Fruit fly (Drosophila melanogaster) whole organism: ENCODE measurements around the gene CG9452.

Experiments used
- CG8478 ChIP-seq: fragments of >200 bp; optimal IDR thresholded peaks from 2 replicates; lab custom pipeline; 2018; ENCODE audit warnings: inconsistent platforms
- Dll ChIP-seq: fragments of >200 bp; optimal IDR thresholded peaks from 2 replicates; lab custom pipeline; 2017
- EcR ChIP-seq, 2 experiments: fragments of >200 bp; optimal IDR thresholded peaks; 2 replicates each; lab custom pipeline; 2017; ENCODE audit warnings: missing biosample characterization in 2 of 2, missing genetic modification characterization in 2 of 2, missing genetic modification reagents in 2 of 2
- pan ChIP-seq: fragments of >200 bp; optimal IDR thresholded peaks from 2 replicates; lab custom pipeline; 2017
- psq ChIP-seq: fragments of >200 bp; optimal IDR thresholded peaks from 2 replicates; lab custom pipeline; 2017
- usp ChIP-seq: fragments of >200 bp; optimal IDR thresholded peaks from 2 replicates; lab custom pipeline; 2017; ENCODE audit warnings: missing biosample characterization, missing genetic modification characterization, mixed read lengths

The CG9452 gene

DNA sequence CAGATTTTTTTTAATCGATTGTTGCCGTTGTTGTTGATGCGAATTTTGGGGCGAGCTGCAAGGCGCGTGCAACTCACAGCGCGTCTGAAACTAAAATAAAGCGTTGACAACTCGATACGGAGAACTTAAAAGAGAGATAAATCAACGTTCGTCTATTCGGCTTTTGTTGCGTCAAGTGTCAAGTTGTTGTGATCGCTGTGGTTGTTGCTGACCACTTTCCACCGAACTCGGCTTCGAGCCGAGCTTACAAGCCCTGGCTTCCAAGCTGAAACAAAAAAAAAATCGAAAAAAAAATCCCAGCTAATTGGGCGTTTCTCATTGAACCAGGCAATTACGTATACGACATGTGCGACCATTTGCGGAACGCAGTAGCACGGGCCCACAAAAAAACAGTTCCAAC lies at the start of gene CG9452:
TSS of gene CG9452 (minus strand) at position 101 of the 400 bp plus-strand sequence.
- TF ChIP-seq CG8478 (lab: Kevin White, UChicago), result no peak
- TF ChIP-seq psq, result no peak
- TF ChIP-seq EcR (GFP tag; optimal IDR thresholded peaks at IDR 0.05; lab: Kevin White, UChicago), result no peak
- TF ChIP-seq Dll, result no peak
- no peak for TF ChIP-seq pan
- TF ChIP-seq usp (GFP tag; lab: Kevin White, UChicago), result no peak

DNA sequence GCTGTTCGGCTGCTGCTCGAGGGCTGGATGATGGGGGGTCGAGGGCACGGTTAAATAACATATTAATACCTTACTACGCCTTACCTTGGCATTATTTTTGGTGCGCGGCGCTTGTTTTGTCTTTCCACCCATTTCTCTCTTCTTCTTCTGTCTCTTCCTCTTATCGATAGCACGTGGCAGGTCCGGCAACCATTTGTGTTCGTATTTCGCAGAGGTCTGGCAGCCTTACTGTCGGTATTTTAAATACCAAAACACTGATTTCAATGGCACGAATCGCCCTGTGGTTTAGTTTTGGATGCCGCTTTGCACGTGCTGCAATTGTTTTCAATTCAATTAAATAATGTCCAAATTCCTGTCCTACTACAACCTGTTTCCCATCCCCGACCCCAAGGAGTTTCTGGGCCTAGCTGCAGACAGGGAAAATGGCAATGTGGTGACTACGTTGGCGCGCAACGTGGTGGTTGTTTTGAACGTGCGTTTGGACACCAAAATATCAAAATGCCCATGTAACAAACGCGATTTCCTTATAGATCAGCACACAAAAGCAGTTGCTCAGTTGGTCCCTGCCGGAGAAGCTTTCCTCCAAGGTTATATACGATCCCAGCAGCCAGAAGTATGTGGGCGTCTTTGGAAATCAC lies 48.6 kb upstream of the CG9452 start, which contains the start of the genes Ltn1 and CG9300:
TSS of gene Ltn1 (minus strand) at position 155 of the 638 bp plus-strand sequence.
TSS of gene CG9300 (plus strand) at position 285 of the 638 bp plus-strand sequence.
- TF ChIP-seq psq, result no peak
- TF ChIP-seq pan, result no peak
- no peak for TF ChIP-seq CG8478 (lab: Kevin White, UChicago)
- no peak for TF ChIP-seq EcR (GFP tag; optimal IDR thresholded peaks at IDR 0.05; lab: Kevin White, UChicago)
- no peak for TF ChIP-seq Dll
- TF ChIP-seq usp (GFP tag; lab: Kevin White, UChicago), result no peak

DNA sequence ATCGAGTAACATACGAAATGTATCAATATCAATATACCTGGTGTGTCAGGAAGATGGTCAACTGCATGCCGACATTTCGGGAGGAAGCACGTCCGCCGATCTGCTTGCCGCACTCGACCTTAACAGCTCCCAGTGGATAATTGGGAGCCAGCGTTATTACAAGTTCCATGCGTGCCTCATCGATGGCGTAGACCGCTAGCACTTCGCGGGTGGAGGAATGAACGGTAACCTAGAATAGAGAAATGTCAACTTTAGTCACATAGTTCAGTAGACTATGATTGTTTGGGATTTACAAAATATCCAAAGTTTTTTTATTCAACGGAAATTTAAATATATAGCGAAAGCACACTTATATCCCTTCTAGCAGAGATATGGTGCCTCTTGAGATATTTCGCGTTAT lies 41.1 kb upstream of the CG9452 start, which contains the start of the genes CG46435 and Rcd7:
TSS of gene CG46435 (plus strand) at position 301 of the 400 bp plus-strand sequence.
TSS of gene Rcd7 (plus strand) at position 301 of the 400 bp plus-strand sequence.
- no peak for TF ChIP-seq Dll
- TF ChIP-seq EcR (GFP tag; optimal IDR thresholded peaks at IDR 0.05; lab: Kevin White, UChicago), result no peak
- no peak for TF ChIP-seq usp (GFP tag; lab: Kevin White, UChicago)
- no peak for TF ChIP-seq psq
- TF ChIP-seq CG8478 (lab: Kevin White, UChicago), result no peak
- TF ChIP-seq pan, result no peak

DNA sequence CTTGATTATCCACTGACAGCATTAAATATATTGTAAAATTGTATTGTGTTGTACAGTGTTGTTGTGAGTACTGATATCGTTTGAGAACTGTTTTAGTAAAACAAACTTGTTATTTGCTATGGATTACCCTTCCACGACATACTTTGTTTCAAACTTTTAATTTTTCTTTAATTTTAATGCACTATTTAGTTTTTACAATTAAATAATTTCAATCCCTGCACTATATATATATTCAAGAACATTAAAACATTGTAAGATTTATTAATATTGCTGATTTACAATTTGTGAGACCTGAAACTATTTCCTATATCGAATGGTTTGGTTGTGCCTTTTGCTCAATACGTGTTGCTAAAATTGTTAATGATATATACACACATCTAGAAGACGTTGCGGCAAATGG lies 40.4 kb upstream of the CG9452 start, which contains the start of the genes CG46434 and Dred:
TSS of gene CG46434 (minus strand) at position 101 of the 400 bp plus-strand sequence.
TSS of gene Dred (minus strand) at position 101 of the 400 bp plus-strand sequence.
- TF ChIP-seq psq (no peak), EcR (GFP tag; optimal IDR thresholded peaks at IDR 0.05; lab: Kevin White, UChicago) (no peak), pan (no peak), usp (GFP tag; lab: Kevin White, UChicago) (no peak)

DNA sequence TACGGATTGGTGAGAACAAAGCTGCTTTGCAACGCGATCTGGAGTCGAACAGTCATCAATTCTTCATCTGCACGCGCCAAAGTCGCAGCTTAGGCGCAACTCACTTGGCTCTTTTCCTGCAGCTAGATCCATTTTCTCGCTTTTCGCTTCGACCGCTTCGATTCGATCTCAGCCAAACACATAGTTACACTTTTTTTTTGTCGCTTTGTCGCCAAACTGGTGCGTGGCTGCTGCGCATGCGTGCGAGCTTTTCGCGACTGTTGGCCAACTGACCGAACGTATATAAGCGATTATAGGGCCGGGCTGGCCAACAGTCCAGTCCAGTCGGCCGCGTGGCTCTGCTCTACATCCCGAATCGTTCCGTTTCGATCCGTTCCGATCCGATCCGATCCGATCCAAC lies 28.8 kb upstream of the CG9452 start, which contains the start of gene Cpr76Bd:
TSS of gene Cpr76Bd (plus strand) at position 301 of the 400 bp plus-strand sequence.
- TF ChIP-seq Dll (no peak), usp (GFP tag; lab: Kevin White, UChicago) (no peak), EcR (GFP tag; optimal IDR thresholded peaks at IDR 0.05; lab: Kevin White, UChicago) (no peak), pan (no peak), CG8478 (lab: Kevin White, UChicago) (no peak), psq (no peak)

DNA sequence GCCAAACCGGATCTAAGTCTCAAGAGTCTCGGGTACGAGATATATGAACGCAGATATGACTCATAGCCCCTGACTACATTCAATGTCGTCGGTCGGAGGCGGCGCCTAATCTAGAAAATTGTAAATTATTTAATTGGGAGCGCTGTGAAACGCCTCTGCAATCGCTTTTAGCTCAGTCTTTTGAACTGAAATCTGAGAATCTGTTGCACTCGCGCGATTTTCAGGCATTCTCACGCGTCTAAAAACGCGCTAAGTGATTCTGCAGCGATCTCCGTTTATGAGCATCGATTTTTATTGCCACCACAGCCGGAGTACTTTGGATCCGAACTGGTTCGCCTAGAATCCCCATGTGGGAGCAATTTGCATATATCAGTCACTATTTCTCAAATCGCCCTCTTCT lies 24.9 kb upstream of the CG9452 start:
- TF ChIP-seq pan, result no peak

DNA sequence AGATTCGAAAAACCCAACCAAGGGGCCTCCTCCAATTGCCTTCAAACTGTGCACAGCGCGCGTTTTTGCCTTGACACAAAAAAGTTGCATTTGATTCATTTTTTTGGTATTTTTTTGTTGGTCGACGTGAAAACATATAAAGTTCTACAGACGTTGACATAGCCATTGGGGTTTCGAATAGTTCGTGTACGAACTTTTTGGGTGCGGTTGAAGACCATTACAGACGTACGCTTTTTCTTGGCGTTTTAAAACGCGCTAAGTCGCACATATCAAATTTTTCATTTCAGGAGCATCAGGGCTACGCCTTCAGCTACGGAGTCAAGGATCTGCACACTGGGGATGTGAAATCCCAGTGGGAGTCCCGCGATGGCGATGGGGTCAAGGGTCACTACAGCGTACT lies 22.1 kb upstream of the CG9452 start:
- TF ChIP-seq Dll (no peak), EcR (GFP tag; optimal IDR thresholded peaks at IDR 0.05; lab: Kevin White, UChicago) (no peak), psq (no peak), CG8478 (lab: Kevin White, UChicago) (no peak), usp (GFP tag; lab: Kevin White, UChicago) (no peak), pan (no peak)

DNA sequence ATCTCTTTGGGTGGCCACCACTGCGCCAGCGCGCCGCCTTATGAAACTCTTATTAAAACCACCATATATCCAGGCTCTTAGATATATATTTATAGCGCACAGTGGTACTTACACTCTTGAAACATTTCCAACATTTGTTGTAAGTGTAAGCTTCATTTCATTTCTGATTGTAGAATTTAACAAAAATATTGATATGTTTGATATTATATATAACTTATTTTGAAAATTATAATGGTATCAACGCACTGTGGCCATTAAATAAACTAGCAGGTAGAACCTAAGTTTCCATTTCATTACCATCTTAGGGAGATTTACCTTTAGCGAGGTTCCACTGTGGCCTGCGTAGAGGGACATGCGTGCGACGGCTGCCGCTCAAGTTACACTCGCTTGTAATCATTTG lies 21.0 kb upstream of the CG9452 start:
- TF ChIP-seq Dll (no peak), EcR (GFP tag; optimal IDR thresholded peaks at IDR 0.05; lab: Kevin White, UChicago) (no peak), psq (no peak), usp (GFP tag; lab: Kevin White, UChicago) (no peak), pan (no peak), CG8478 (lab: Kevin White, UChicago) (no peak)

DNA sequence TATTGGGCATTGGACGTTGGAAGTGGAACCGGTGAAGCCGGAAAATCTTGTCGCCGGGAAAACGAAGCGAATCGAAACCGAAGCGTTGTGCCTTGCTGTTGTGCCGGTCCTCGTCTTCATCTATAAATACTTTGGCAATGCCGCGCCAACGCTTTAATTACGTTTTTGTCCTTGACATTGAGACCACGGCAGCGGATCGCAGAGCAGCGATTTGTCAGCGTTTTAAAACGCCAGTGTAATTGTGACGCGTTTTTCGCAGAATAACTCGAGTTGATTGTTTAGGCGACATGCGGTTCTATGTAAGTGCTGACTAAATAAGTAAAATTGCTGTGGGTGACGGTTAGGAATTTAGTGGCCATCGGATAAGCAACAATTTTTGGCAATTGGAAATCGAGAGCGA lies 17.4 kb upstream of the CG9452 start:
- TF ChIP-seq psq, result no peak
- no peak for TF ChIP-seq usp (GFP tag; lab: Kevin White, UChicago)
- TF ChIP-seq EcR (GFP tag; optimal IDR thresholded peaks at IDR 0.05; lab: Kevin White, UChicago), result no peak
- no peak for TF ChIP-seq CG8478 (lab: Kevin White, UChicago)
- no peak for TF ChIP-seq pan
- TF ChIP-seq Dll, result no peak

DNA sequence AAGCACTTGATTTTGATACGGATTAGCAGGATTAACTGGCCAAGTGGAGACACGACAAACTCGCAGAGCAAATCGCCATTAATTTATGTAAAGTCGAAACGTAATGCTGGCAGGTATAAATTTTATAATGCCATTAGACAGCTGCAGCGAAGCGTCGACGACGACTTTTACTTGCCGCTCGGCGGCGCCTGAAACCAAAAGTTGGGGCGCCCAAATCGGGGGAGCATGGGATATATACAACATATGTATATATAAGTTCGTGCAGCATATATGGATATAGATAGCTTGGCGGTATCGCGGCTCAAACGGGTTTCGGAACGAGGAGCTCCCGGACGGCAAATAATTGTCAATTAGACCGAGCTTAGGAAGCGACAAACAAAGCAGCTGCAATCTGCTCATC lies 17.0 kb upstream of the CG9452 start, which contains the start of gene Cpr76Bc:
TSS of gene Cpr76Bc (plus strand) at position 301 of the 400 bp plus-strand sequence.
- TF ChIP-seq EcR (GFP tag; optimal IDR thresholded peaks at IDR 0.05; lab: Kevin White, UChicago) (no peak), usp (GFP tag; lab: Kevin White, UChicago) (no peak), psq (no peak), pan (no peak), Dll (no peak), CG8478 (lab: Kevin White, UChicago) (no peak)

DNA sequence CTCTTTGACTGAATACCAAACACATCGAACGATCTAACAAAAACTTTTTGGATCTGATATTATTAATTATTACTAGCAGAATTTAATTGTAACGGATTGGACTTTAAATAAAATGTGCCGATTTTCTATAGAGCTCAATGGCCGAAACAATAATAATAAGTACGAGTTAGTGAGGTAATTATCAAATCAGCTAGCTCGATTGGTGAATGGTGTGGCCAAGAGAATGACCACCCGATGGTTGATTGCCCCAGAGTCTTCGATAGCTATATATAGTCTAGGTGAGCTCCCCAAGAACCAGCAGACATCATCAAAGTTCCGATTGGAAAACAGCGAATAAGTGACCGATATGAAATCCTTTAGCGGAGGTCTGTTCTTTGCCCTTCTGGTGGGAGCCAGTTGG lies 15.7 kb upstream of the CG9452 start, which contains the start of gene Cpr76Bb:
TSS of gene Cpr76Bb (plus strand) at position 301 of the 400 bp plus-strand sequence.
- TF ChIP-seq Dll (no peak), pan (no peak), usp (GFP tag; lab: Kevin White, UChicago) (no peak), CG8478 (lab: Kevin White, UChicago) (no peak), psq (no peak), EcR (GFP tag; optimal IDR thresholded peaks at IDR 0.05; lab: Kevin White, UChicago) (no peak)

DNA sequence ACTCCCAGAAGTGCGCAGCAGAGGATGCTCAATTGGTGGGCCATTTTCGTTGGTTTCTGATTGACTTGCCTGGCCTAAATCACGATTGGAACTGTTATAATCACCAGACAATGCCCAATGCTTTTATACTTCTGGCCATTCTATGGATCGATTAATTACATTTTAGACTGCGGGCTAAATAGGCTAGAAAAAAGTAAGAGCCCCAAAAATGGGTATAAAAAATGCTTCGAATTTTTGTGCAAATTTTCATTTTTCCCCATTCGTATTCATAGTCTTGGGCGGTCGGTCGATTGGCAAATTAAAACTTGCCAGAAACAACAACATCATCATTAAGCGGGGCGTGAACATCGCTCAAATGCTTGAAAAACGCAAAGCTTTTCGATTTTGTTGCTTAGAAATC lies 14.6 kb upstream of the CG9452 start, which contains the start of gene Cpr76Ba:
TSS of gene Cpr76Ba (minus strand) at position 101 of the 400 bp plus-strand sequence.
- TF ChIP-seq usp (GFP tag; lab: Kevin White, UChicago) (no peak), CG8478 (lab: Kevin White, UChicago) (no peak), Dll (no peak), pan (no peak), EcR (GFP tag; optimal IDR thresholded peaks at IDR 0.05; lab: Kevin White, UChicago) (no peak), psq (no peak)

DNA sequence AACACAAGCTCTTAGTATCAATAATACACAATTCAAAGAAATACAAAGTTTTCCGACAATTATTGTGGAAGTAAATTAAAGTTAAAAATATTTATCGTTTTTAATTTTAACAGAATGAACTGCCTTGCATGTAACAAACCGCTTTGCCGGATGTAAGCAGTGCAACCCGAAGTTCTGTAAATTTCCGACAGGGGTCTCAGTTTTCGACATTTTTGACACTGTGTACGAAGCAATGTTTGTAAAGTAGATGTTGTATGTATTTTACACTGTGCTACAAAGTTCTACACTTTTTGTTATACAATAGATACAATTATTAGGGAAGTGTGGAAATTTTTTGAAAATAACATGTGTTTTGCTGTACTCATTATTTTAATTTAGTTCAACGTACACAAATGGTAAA lies 12.9 kb upstream of the CG9452 start:
- TF ChIP-seq pan (no peak), psq (no peak), usp (GFP tag; lab: Kevin White, UChicago) (no peak)
